Worm (Caenorhabditis elegans) whole organism, young adult: Measurements from ENCODE around the gene F21D12.2.

Experiments used
- F37B4.10 ChIP-seq: fragments of 200-800 bp; sonication (Bioruptor generic); IDR thresholded peaks from 2 replicates; pipeline ENCODE4 v1.3.6; 2022; ENCODE audit warnings: missing genetic modification characterization, missing compliant biosample characterization
- zfh-2 ChIP-seq: fragments of 200-800 bp; sonication (Bioruptor generic); conservative IDR thresholded peaks from 2 replicates; pipeline ENCODE4 v1.3.6; 2022; ENCODE audit warnings: missing genetic modification reagents, missing genetic modification characterization, missing compliant biosample characterization

ce11 chrII:7323317-7323716 lies 5.7 kb downstream of the F21D12.2 start:
- TF ChIP-seq zfh-2 (GFP tag; lab: Robert Waterston, UW), result no peak
- TF ChIP-seq F37B4.10 (GFP tag; lab: Robert Waterston, UW), result no peak
